Worm (Caenorhabditis elegans) whole organism, L1 larva: ENCODE measurements around the gene srw-99.

Experiments used
- aly-2 ChIP-seq: fragments of 150-350 bp; optimal IDR thresholded peaks from 2 replicates; lab custom pipeline; 2014; ENCODE audit warnings: missing biosample characterization, missing genetic modification characterization
- ama-1 ChIP-seq: fragments of 150-350 bp; optimal IDR thresholded peaks from 2 replicates; lab custom pipeline; 2014
- ceh-63 ChIP-seq: fragments of 200-800 bp; sonication (Bioruptor generic); optimal IDR thresholded peaks from 2 replicates; lab custom pipeline; 2018; ENCODE audit warnings: mild to moderate bottlenecking, missing genetic modification characterization, missing compliant biosample characterization
- ceh-8 ChIP-seq: fragments of 200-800 bp; sonication (Bioruptor generic); optimal IDR thresholded peaks from 2 replicates; lab custom pipeline; 2018; ENCODE audit warnings: mild to moderate bottlenecking, missing genetic modification characterization, moderate library complexity, missing compliant biosample characterization
- ceh-88 ChIP-seq: fragments of 200-800 bp; sonication (Bioruptor generic); IDR thresholded peaks from 2 replicates; pipeline ENCODE4 v1.3.6; 2022; ENCODE audit warnings: missing genetic modification characterization, missing compliant biosample characterization
- efl-1 ChIP-seq, 4 experiments: fragments of 150-350 bp; optimal IDR thresholded peaks in 3 of 4; peaks in 1 of 4; 1 replicate in 1 of 4; 2 replicates in 3 of 4; lab custom pipeline; 2014; ENCODE audit warnings: missing biosample characterization in 2 of 4, missing genetic modification characterization in 2 of 4, missing genetic modification reagents in 2 of 4
- elt-3 ChIP-seq, 6 experiments: fragments of 150-350 bp in 1 of 6; sonication (generic microtip); optimal IDR thresholded peaks; 2 replicates each; lab custom pipeline; 2017 to 2018; ENCODE audit warnings: missing biosample characterization in 6 of 6, missing genetic modification characterization in 6 of 6, inconsistent platforms in 1 of 6
- ets-5 ChIP-seq: fragments of 200-800 bp; sonication (Bioruptor generic); IDR thresholded peaks from 2 replicates; pipeline ENCODE4 v1.3.6; 2022; ENCODE audit warnings: missing genetic modification characterization, missing compliant biosample characterization
- fkh-10 ChIP-seq: sonication (generic microtip); optimal IDR thresholded peaks from 2 replicates; lab custom pipeline; 2017; ENCODE audit warnings: missing biosample characterization, missing genetic modification reagents, missing genetic modification characterization
- fkh-8 ChIP-seq: sonication (generic microtip); optimal IDR thresholded peaks from 2 replicates; lab custom pipeline; 2016; ENCODE audit warnings: mild to moderate bottlenecking, missing genetic modification characterization, missing compliant biosample characterization
- grh-1 ChIP-seq: fragments of 200-800 bp; sonication (Bioruptor generic); IDR thresholded peaks from 2 replicates; pipeline ENCODE4 v1.3.6; 2022; ENCODE audit warnings: missing genetic modification reagents, missing genetic modification characterization, missing compliant biosample characterization
- irx-1 ChIP-seq: sonication (generic microtip); optimal IDR thresholded peaks from 2 replicates; lab custom pipeline; 2016; ENCODE audit warnings: missing genetic modification characterization, missing compliant biosample characterization
- isw-1 ChIP-seq: fragments of 200-800 bp; sonication (Bioruptor generic); IDR thresholded peaks from 2 replicates; pipeline ENCODE4 v1.3.6; 2022; ENCODE audit warnings: missing genetic modification characterization, missing compliant biosample characterization
- lin-14 ChIP-seq: fragments of 200-800 bp; sonication (Bioruptor generic); optimal IDR thresholded peaks from 2 replicates; lab custom pipeline; 2018; ENCODE audit warnings: mild to moderate bottlenecking, missing genetic modification characterization, moderate library complexity, missing compliant biosample characterization
- lin-39 ChIP-seq: fragments of 150-350 bp; optimal IDR thresholded peaks from 2 replicates; lab custom pipeline; 2014; ENCODE audit warnings: missing biosample characterization, missing genetic modification reagents, missing genetic modification characterization
- mab-9 ChIP-seq: fragments of 200-800 bp; sonication (Bioruptor generic); IDR thresholded peaks from 2 replicates; pipeline ENCODE4 v1.3.6; 2022; ENCODE audit warnings: missing genetic modification reagents, missing genetic modification characterization, missing compliant biosample characterization
- mef-2 ChIP-seq: fragments of 150-350 bp; optimal IDR thresholded peaks from 2 replicates; lab custom pipeline; 2014; ENCODE audit warnings: missing biosample characterization, missing genetic modification characterization
- nhr-11 ChIP-seq: fragments of 150-350 bp; optimal IDR thresholded peaks from 2 replicates; lab custom pipeline; 2014; ENCODE audit warnings: missing biosample characterization, missing genetic modification characterization
- nhr-20 ChIP-seq: sonication (generic microtip); optimal IDR thresholded peaks from 2 replicates; lab custom pipeline; 2016; ENCODE audit warnings: mild to moderate bottlenecking, missing genetic modification characterization, missing compliant biosample characterization
- nhr-28 ChIP-seq: fragments of 150-350 bp; optimal IDR thresholded peaks from 2 replicates; lab custom pipeline; 2014; ENCODE audit warnings: missing biosample characterization, missing genetic modification characterization
- nhr-47 ChIP-seq: sonication (generic microtip); optimal IDR thresholded peaks from 2 replicates; lab custom pipeline; 2016; ENCODE audit warnings: mild to moderate bottlenecking, missing genetic modification characterization, moderate library complexity, missing compliant biosample characterization
- nhr-71 ChIP-seq: sonication (generic microtip); optimal IDR thresholded peaks from 2 replicates; lab custom pipeline; 2016; ENCODE audit warnings: mild to moderate bottlenecking, missing genetic modification characterization, moderate library complexity, missing compliant biosample characterization
- nhr-77 ChIP-seq: fragments of 150-350 bp; optimal IDR thresholded peaks from 2 replicates; lab custom pipeline; 2014; ENCODE audit warnings: missing biosample characterization, missing genetic modification characterization
- nhr-84 ChIP-seq: sonication (generic microtip); optimal IDR thresholded peaks from 2 replicates; lab custom pipeline; 2017; ENCODE audit warnings: missing biosample characterization, missing genetic modification characterization
- pag-3 ChIP-seq: sonication (generic microtip); optimal IDR thresholded peaks from 2 replicates; lab custom pipeline; 2017; ENCODE audit warnings: missing genetic modification characterization, mild to moderate bottlenecking, missing compliant biosample characterization, antibody characterized with exemption, borderline replicate concordance; ENCODE audit not compliant: insufficient read depth
- pax-3 ChIP-seq: fragments of 200-800 bp; sonication (Bioruptor generic); optimal IDR thresholded peaks from 2 replicates; lab custom pipeline; 2018; ENCODE audit warnings: mild to moderate bottlenecking, missing genetic modification characterization, moderate library complexity, missing compliant biosample characterization
- pqm-1 ChIP-seq: sonication (generic microtip); optimal IDR thresholded peaks from 3 replicates; lab custom pipeline; 2017; ENCODE audit warnings: missing biosample characterization, missing genetic modification characterization
- tlp-1 ChIP-seq: fragments of 150-350 bp; optimal IDR thresholded peaks from 2 replicates; lab custom pipeline; 2014; ENCODE audit warnings: missing biosample characterization, missing genetic modification characterization
- unc-30 ChIP-seq: sonication (generic microtip); optimal IDR thresholded peaks from 2 replicates; lab custom pipeline; 2017; ENCODE audit warnings: missing biosample characterization, missing genetic modification characterization
- unc-62 ChIP-seq: fragments of 150-350 bp; optimal IDR thresholded peaks from 2 replicates; lab custom pipeline; 2014; ENCODE audit warnings: missing biosample characterization, missing genetic modification reagents, missing genetic modification characterization
- unc-98 ChIP-seq: fragments of 200-800 bp; sonication (Bioruptor generic); IDR thresholded peaks from 2 replicates; pipeline ENCODE4 v1.3.6; 2022; ENCODE audit warnings: missing genetic modification characterization, missing compliant biosample characterization
- vab-15 ChIP-seq: sonication (generic microtip); optimal IDR thresholded peaks from 2 replicates; lab custom pipeline; 2017; ENCODE audit warnings: missing genotype, mild to moderate bottlenecking, missing genetic modification characterization, missing compliant biosample characterization
- zip-4 ChIP-seq: fragments of 200-800 bp; sonication (Bioruptor generic); optimal IDR thresholded peaks from 2 replicates; lab custom pipeline; 2018; ENCODE audit warnings: mild to moderate bottlenecking, missing genetic modification characterization, moderate library complexity, missing compliant biosample characterization

The srw-99 gene

DNA sequence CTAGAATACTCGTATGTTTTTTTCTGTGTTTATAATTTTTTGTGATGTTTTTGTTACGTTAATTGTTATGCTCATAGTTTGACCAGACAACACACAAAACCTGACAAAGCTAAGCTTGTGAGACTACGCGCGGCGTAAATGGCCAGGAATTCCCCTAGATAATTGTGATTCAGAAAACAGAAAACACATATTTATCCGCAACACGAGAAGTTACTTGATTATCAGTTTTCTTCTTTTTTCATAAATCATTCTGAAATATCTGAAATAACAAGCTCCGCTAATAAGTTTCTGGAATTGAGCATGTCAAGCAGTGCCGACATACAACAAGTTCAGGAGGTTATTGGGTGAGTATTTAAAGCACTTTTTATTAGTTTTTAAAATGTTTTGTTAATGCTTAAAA lies 2.4 kb downstream of the srw-99 start, which contains the start of gene srw-100:
Gene srw-100, plus strand, starts transcription at position 301 of the 400 bp plus-strand sequence.
- TF ChIP-seq vab-15 (tag; lab: Kevin White, UChicago), result no peak
- no peak for TF ChIP-seq tlp-1 (tag; lab: Kevin White, UChicago)
- no peak for TF ChIP-seq zip-4 (GFP tag; lab: Kevin White, UChicago)
- TF ChIP-seq aly-2, result no peak

DNA sequence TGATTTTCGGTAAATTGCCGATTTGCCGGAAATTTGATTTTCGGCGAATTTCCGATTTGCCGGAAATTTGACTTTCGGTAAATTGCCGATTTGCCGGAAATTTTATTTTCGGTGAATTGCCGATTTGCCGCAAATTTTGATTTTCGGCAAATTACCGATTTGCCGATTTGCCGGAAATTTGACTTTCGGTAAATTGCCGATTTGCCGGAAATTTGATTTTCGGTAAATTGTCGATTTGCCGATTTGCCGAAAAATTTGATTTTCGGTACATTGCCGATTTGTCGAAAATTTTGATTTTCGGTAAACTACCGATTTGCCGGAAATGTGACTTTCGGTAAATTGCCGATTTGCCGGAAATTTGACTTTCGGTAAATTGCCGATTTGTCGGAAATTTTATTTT lies 5.2 kb downstream of the srw-99 start:
- TF ChIP-seq unc-98 (peak; percentile 44; the same call in 1 of the 2 replicates), ets-5 (0 out of 2 replicates have a peak, but pooled peaks have one; percentile 17), ceh-88 (peak; percentile 20; the same call in 1 of the 2 replicates), mab-9 (GFP tag; lab: Robert Waterston, UW) (peak; percentile 58; the same call in 1 of the 2 replicates), grh-1 (GFP tag; lab: Robert Waterston, UW) (0 out of 2 replicates have a peak, but pooled peaks have one; percentile 18)

DNA sequence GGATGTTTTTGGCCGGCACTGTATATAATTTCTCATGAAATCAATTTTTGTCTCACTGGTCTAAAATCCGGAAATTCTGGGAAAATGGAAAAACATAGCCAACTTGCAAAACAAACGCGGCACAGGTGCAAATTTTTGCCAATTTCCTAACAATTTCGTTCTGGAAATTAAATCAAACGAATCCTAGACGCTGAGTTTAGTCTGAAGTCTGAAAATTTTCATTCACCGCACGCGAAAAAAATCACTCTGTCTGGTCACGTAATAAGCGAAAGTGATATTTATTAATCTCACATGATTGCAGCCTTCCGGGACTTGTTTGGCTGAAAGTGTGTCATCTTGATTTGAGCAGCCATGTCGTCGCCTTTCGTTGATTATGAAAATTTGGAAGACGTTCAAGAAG lies 8.4 kb downstream of the srw-99 start, which contains the start of gene srw-103:
Gene srw-103, plus strand, starts transcription at position 301 of the 400 bp plus-strand sequence.
- TF ChIP-seq ama-1 (lab: Kevin White, UChicago) (no peak), fkh-8 (peak; percentile 7), unc-62 (GFP tag; lab: Kevin White, UChicago) (no peak)

DNA sequence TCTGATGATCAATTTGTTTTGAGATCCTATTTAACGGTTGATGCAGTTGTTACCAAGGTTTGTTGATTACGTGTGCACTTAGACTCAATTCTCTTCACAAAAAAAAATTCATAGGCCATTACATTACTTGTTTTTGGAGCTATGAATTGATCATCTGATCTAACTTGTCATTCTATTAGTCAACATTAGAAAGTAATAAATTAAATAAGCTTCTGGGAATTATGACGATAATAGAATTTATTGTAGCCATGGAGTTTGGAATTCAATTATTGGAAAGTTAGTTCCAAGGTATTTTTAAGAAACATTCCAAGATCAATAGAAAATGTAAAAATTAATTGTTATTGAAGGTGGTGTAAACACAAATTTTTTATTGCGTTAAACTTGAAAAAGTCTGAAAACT lies 9.7 kb downstream of the srw-99 start:
- TF ChIP-seq nhr-11 (tag; lab: Kevin White, UChicago), result peak; percentile 13
- peak; percentile 60 for TF ChIP-seq fkh-8
- TF ChIP-seq ceh-8 (GFP tag; lab: Kevin White, UChicago), result peak; percentile 68
- TF ChIP-seq nhr-71 (tag; lab: Kevin White, UChicago), result peak; percentile 52
- no peak for TF ChIP-seq mef-2

DNA sequence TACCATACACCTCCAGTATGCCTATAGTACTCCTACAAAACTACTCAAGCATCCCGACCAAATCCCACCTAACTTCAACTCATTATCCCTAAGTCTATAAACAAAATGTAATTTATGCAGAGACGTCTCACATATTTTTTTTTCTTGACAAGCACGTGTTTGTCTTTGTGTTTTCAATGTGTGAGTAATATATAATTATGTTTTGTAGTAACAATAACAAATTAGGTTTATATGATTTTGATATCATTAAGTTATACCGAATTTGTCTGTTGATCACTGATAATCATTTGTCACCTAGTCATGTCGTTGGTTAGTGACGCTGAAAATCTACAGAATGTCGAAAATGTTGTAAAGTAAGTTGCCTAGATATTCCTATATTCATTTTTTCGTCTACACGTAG lies 11.4 kb downstream of the srw-99 start, which contains the start of gene srw-102:
Gene srw-102, plus strand, starts transcription at position 301 of the 400 bp plus-strand sequence.
- TF ChIP-seq nhr-47 (tag; lab: Kevin White, UChicago) (peak; percentile 21), ceh-8 (GFP tag; lab: Kevin White, UChicago) (peak; percentile 81), fkh-10 (GFP tag; lab: Kevin White, UChicago) (no peak), pax-3 (tag; lab: Kevin White, UChicago) (no peak), isw-1 (no peak), nhr-28 (tag; lab: Kevin White, UChicago) (no peak), unc-62 (GFP tag; lab: Kevin White, UChicago) (no peak), lin-14 (GFP tag; lab: Kevin White, UChicago) (no peak)

DNA sequence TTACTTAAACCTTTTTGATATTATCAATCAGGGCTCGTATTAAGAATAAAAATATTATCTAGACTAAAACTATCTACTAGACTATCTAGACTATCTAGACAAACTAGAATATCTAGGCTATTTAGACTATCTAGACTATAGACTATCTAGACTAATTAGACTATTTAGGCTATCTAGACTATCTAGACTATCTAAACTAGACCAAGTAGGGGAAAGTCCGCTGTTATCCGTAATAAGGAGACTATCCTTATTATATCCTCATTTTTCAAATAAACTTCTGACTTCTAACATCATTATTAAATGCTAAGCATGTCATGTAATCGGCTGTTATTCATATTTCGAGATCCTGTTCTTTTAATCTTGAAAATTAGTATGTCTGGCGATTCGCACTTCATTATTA lies 13.4 kb downstream of the srw-99 start, which contains the start of gene srw-101:
Gene srw-101, plus strand, starts transcription at position 301 of the 400 bp plus-strand sequence.
- TF ChIP-seq ceh-63 (no peak), nhr-71 (tag; lab: Kevin White, UChicago) (no peak), aly-2 (no peak), lin-39 (tag; lab: Kevin White, UChicago) (no peak), elt-3 (tag; optimal IDR thresholded peaks at IDR 0.05; lab: Kevin White, UChicago) (no peak), irx-1 (tag; lab: Kevin White, UChicago) (no peak), nhr-84 (tag; lab: Kevin White, UChicago) (no peak), nhr-77 (tag; lab: Kevin White, UChicago) (no peak), grh-1 (GFP tag; lab: Robert Waterston, UW) (no peak), unc-30 (tag; lab: Kevin White, UChicago) (no peak), unc-62 (GFP tag; lab: Kevin White, UChicago) (no peak), mef-2 (no peak)

DNA sequence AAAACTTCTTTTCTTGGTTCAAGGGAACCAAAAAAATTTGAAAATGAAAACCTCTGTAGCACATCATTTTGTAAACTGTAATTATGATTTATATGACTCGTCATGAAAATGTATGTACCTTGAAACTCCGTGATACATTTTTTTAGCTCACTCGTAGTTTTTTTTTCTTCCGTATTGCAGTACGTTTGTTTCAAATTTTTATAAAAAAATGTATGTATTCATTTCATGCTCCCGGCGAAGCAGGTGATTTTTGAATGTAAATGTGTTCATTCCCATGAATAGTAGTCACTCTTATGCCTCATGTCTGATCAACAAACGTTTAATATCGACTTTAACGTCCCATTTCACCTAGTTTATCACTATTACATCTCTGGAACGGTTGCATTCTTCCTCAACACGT lies 16.8 kb downstream of the srw-99 start, which contains the start of gene sri-27:
Gene sri-27, plus strand, starts transcription at position 301 of the 400 bp plus-strand sequence.
- TF ChIP-seq efl-1 (optimal IDR thresholded peaks at IDR 0.05; lab: Kevin White, UChicago) (no peak), efl-1 (GFP tag; optimal IDR thresholded peaks at IDR 0.05 in 1 of 2; lab: Kevin White, UChicago) (no peak), isw-1 (no peak), pqm-1 (tag; lab: Kevin White, UChicago) (no peak), pag-3 (tag; lab: Kevin White, UChicago) (no peak), nhr-20 (tag; lab: Kevin White, UChicago) (no peak)
